Worm (Caenorhabditis elegans): ENCODE measurements around the gene cam-1.

cam-1 gene

DNA sequence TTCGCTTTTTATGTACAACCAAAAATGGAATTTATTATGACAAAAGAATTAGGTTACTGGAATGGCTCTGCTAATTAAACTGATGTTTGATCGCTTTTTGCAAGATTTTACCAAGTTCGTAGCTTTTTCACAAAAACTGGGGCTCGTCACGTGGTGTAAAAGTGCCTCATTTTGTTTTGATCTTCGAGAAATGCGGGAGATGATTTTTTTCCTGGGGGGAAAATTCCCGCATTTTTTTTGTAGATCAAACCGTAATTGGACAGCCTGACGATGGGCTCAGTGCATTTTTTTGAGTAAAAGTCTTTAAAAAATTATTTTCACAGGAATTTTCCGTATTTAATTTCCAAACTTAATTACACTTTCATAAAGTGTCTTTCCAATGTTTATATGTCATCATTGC, 21.0 kb downstream of the cam-1 start:
- TF ChIP-seq unc-62 (GFP tag; optimal IDR thresholded peaks at IDR 0.05) = no peak

ce11 chrII:9285171-9286025, 24.7 kb downstream of the cam-1 start, which contains the start of gene mtrr-1:
Gene mtrr-1, plus strand, starts transcription at chrII:9285975.
- no peak for TF ChIP-seq unc-62 (GFP tag; optimal IDR thresholded peaks at IDR 0.05)

DNA sequence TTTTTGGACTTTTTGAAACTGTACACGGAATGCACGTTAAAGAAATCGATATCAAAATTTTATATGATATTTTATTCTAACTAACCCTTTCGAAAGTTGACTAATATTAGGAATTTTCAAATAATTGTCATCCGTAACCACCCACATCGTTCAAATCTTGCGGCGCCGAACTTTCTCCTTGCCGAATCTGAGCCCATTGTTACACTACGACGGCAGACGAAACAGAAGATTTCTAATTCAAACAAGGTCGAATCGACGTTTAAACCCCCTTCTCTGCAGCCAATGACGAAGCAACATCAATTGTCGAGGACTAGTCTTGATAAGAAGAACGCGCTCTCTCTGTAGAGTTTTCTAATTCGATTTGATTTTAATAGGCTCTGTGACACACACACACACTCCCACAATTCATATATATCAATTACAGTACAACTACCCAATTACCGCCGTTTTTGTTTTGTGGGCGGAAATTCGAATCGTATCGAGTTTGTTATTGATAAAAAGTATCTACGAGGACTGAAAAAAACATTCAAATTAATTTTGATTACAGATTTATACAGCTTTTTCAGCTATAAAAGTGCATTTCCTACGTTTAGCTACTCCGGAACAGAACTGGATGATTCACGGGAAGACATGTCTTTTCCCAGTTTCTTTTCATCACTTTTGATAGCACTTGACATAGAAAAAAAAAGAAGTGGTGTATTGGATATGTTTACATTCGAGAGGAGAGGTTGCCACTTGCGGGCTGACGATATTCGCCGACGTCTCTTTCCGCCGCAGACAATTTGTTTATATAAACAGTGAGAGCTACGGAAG, 25.5 kb downstream of the cam-1 start:
- TF ChIP-seq unc-62 (GFP tag; optimal IDR thresholded peaks at IDR 0.05) = no peak

DNA sequence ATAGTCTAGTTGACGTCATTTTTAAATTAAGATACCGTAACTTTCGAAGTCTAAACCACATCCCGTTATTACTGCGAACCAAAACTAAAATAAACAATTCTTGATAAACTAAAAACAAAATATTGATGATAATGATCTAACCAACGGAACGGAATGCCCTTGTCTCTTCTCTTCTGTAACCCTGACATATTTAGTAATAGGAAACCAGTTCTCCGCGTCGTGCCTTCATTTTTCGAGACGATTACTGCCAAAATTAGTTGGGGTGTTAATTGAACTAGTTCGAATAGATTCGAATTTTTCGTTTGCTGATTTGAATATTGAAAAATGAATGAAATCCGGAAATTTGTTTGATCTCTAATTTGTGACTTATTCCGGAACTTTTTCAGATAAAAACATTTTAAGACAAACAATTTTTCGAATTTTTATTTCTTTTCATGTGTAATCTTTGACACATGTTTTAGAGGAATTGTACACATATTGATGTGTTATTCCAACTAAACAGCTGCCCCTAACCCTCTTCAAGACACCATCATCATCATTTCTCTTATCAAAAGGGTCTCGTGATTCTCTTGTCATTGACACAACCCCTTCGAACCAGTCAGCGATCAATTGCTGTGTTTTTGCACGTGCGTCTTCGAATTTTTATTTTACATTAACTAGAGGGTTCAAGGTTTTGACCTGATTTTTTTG, 26.3 kb downstream of the cam-1 start:
- no peak for TF ChIP-seq unc-62 (GFP tag; optimal IDR thresholded peaks at IDR 0.05)

- no peak for TF ChIP-seq unc-62 (GFP tag; optimal IDR thresholded peaks at IDR 0.05)
Observed at ce11 chrII:9282787-9283186, 27.3 kb downstream of the cam-1 start.

DNA sequence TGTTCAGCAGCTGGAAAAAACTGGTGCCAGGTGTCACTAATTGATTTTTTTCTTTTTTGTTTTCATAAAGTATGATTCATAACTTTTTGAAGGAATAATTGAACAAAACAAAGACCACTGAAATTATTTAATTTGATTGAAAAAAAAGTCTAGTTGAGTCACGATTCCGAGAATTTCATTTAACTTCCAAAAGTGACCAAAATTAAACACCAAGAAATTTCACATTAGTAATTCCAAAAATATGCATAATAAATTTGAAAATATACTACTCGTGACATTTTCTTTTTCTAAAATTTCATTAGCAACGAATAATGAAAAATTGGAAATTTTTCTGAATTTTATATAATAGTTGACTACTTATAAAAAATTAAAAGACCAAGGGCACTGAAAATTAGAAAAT, 28.0 kb downstream of the cam-1 start:
- TF ChIP-seq unc-62 (GFP tag; optimal IDR thresholded peaks at IDR 0.05) = no peak

ce11 chrII:9281595-9281994, 28.5 kb downstream of the cam-1 start:
- TF ChIP-seq unc-62 (GFP tag; optimal IDR thresholded peaks at IDR 0.05) = no peak

ce11 chrII:9280846-9281245, 29.3 kb downstream of the cam-1 start:
- TF ChIP-seq unc-62 (GFP tag; optimal IDR thresholded peaks at IDR 0.05) = no peak

DNA sequence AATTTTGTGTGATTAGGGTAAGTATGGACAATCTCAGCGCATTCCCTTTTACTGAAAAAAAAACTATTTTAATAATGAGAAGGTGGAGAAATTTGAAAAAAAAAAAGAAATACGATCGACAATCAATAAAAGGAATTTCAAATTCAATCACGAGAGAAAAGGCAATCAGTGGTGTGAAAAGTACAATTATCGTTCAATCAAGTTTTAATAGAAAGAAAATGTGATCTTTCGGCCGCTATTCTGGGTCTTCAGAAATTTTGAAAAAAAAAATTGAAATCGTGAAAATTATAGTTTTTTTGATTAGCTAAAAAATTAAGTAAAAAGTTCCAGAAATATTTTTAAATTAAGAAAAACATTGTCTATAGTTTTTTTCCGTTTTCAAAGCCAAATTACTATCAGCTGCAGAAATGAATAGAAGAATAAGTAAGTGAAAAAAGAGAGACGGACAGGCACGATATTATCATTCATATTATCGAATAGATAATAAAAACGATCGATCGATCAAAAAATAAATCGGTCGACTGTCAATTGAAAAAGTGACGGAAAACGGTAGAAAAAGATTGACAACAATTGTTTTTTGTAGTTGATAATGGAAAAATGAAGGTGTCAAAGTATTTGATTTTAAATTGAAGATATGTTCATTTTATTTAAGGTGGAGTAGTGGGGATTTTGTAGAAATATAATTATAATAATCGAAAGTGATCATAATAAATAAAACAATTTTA, 29.9 kb downstream of the cam-1 start, which contains the start of gene gldi-3:
Gene gldi-3 (minus strand): TSS at position 51 of the 725 bp plus-strand sequence.
- no peak for TF ChIP-seq unc-62 (GFP tag; optimal IDR thresholded peaks at IDR 0.05)

DNA sequence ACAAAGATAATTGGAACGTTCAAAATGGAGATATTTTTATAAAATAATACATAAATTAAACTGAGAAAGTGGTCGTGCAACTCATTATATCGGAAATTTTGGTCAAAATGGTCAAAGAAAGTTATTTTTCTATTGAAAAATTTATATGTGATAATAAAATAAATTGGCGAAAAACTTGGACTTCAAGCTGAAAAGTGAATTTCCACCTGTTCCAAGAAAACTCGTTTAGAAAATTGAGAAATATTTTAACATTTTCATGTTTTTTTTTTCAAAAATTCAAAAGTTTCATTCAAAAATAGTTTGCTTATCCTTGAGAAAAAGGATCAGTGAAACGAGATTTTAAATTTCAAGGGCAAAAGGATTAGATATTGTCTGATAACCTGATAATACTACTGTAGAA, 31.1 kb downstream of the cam-1 start:
- no peak for TF ChIP-seq unc-62 (GFP tag; optimal IDR thresholded peaks at IDR 0.05)

ce11 chrII:9277153-9277552, 33.0 kb downstream of the cam-1 start:
- no peak for TF ChIP-seq unc-62 (GFP tag; optimal IDR thresholded peaks at IDR 0.05)

ce11 chrII:9275173-9275572, 34.9 kb downstream of the cam-1 start:
- TF ChIP-seq unc-62 (GFP tag; optimal IDR thresholded peaks at IDR 0.05) = no peak

- TF ChIP-seq unc-62 (GFP tag; optimal IDR thresholded peaks at IDR 0.05) = no peak
Observed at ce11 chrII:9274734-9275133, 35.4 kb downstream of the cam-1 start.

DNA sequence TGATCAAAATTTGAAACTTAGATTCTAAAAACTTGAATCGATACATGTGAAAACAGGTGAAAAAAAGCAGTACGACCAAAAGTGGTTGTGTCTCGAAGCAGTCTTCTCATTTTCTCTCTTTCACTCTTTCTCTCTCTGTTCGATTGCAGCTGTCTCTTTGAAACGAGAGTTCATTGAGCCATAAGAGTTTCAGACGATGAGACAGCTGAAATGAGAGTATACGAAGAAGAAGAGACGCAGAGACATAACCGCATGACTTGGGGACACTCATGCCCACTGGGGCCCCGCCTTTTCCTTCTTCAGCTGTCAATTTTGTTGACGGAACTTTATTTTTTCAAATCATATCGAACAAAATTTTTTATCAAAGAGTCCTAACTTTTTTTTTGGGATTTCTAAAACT, 36.1 kb downstream of the cam-1 start:
- no peak for TF ChIP-seq unc-62 (GFP tag; optimal IDR thresholded peaks at IDR 0.05)

ce11 chrII:9272942-9273341, 37.2 kb downstream of the cam-1 start, which contains the start of gene C01G6.4:
Gene C01G6.4, minus strand, starts transcription at chrII:9273042.
- no peak for TF ChIP-seq unc-62 (GFP tag; optimal IDR thresholded peaks at IDR 0.05)
